Worm (Caenorhabditis elegans): ENCODE measurements around the gene exc-5.

- TF ChIP-seq hmg-4 (GFP tag; optimal IDR thresholded peaks at IDR 0.05), result no peak
- TF ChIP-seq flt-1 (GFP tag; IDR thresholded peaks at IDR 0.05), result no peak
- no peak for TF ChIP-seq ama-1 (optimal IDR thresholded peaks at IDR 0.05)
- TF ChIP-seq ets-7 (tag; optimal IDR thresholded peaks at IDR 0.05), result no peak
- TF ChIP-seq B0310.2 (tag; optimal IDR thresholded peaks at IDR 0.05), result no peak
- no peak for TF ChIP-seq ceh-13 (GFP tag; optimal IDR thresholded peaks at IDR 0.05)
- TF ChIP-seq F13C5.2 (tag; optimal IDR thresholded peaks at IDR 0.05), result no peak
- TF ChIP-seq tra-4 (tag; optimal IDR thresholded peaks at IDR 0.05), result no peak
- TF ChIP-seq tbx-37 (GFP tag; conservative IDR thresholded peaks at IDR 0.05), result no peak
- no peak for TF ChIP-seq aly-1 (tag; optimal IDR thresholded peaks at IDR 0.05)
- no peak for TF ChIP-seq hnd-1 (tag; optimal IDR thresholded peaks at IDR 0.05)
Measured at ce11 chrIV:8847918-8848317, 34.4 kb upstream of the exc-5 start, which contains the start of gene col-118.
